Fruit fly (Drosophila melanogaster): ENCODE measurements around the gene Scp2.

- no peak for TF ChIP-seq usp (GFP tag; optimal IDR thresholded peaks at IDR 0.05)
- no peak for TF ChIP-seq br (GFP tag; optimal IDR thresholded peaks at IDR 0.05)
- no peak for TF ChIP-seq brk (GFP tag; optimal IDR thresholded peaks at IDR 0.05)
- TF ChIP-seq Abd-B (GFP tag; optimal IDR thresholded peaks at IDR 0.05), result no peak
These were observed 31.5 kb upstream of the Scp2 start, which contains the start of gene CG17562 for dm6 chr3R:16615009-16615408.
